Fruit fly (Drosophila melanogaster) whole organism, embryonic: ENCODE results near the gene CG16904.

ENCODE experiments used
- Adf1 ChIP-seq: fragments of 200-800 bp; sonication (Bioruptor generic); IDR thresholded peaks from 2 replicates; pipeline ENCODE4 v1.3.6; 2022; ENCODE audit warnings: missing biosample characterization, missing genetic modification characterization
- Blimp-1 ChIP-seq: fragments of 200-800 bp; sonication (Bioruptor generic); optimal IDR thresholded peaks from 3 replicates; lab custom pipeline; 2018; ENCODE audit warnings: missing biosample characterization, missing genetic modification characterization, mild to moderate bottlenecking, moderate library complexity, missing genetic modification reagents
- CG10565 ChIP-seq: fragments of 200-800 bp; sonication (Bioruptor generic); optimal IDR thresholded peaks from 3 replicates; lab custom pipeline; 2016; ENCODE audit warnings: missing biosample characterization, mild to moderate bottlenecking, missing genetic modification characterization
- CG11085 ChIP-seq: fragments of 200-800 bp; sonication (Bioruptor generic); IDR thresholded peaks from 2 replicates; pipeline ENCODE4 v1.3.6; 2022; ENCODE audit warnings: missing biosample characterization, missing genetic modification characterization
- CG12155 ChIP-seq: fragments of 200-800 bp; sonication (Bioruptor generic); optimal IDR thresholded peaks from 3 replicates; lab custom pipeline; 2016; ENCODE audit warnings: missing biosample characterization, missing genetic modification characterization
- CG12942 ChIP-seq: fragments of 200-800 bp; sonication (Bioruptor generic); optimal IDR thresholded peaks from 3 replicates; lab custom pipeline; 2016; ENCODE audit warnings: missing biosample characterization, missing genetic modification characterization
- CG13296 ChIP-seq: fragments of 200-800 bp; sonication (Bioruptor generic); optimal IDR thresholded peaks from 3 replicates; lab custom pipeline; 2018; ENCODE audit warnings: missing biosample characterization, mild to moderate bottlenecking, missing genetic modification characterization
- CG1603 ChIP-seq: fragments of 200-800 bp; sonication (Bioruptor generic); optimal IDR thresholded peaks from 2 replicates; lab custom pipeline; 2019; ENCODE audit warnings: missing biosample characterization, mild to moderate bottlenecking, missing genetic modification characterization, moderate library complexity
- CG1647 ChIP-seq: fragments of 200-800 bp; sonication (Bioruptor generic); optimal IDR thresholded peaks from 3 replicates; lab custom pipeline; 2016; ENCODE audit warnings: missing biosample characterization, missing genetic modification characterization
- CG16863 ChIP-seq: fragments of 200-800 bp; sonication (Bioruptor generic); optimal IDR thresholded peaks from 3 replicates; lab custom pipeline; 2016; ENCODE audit warnings: missing biosample characterization, missing genetic modification characterization
- CG18476 ChIP-seq: fragments of 200-800 bp; sonication (Bioruptor generic); optimal IDR thresholded peaks from 2 replicates; lab custom pipeline; 2016; ENCODE audit warnings: missing biosample characterization, mild to moderate bottlenecking, missing genetic modification characterization
- CG18764 ChIP-seq: fragments of 200-800 bp; sonication (Bioruptor generic); optimal IDR thresholded peaks from 3 replicates; lab custom pipeline; 2016; ENCODE audit warnings: missing biosample characterization, missing genetic modification characterization
- CG3065 ChIP-seq: fragments of 200-800 bp; sonication (Bioruptor generic); optimal IDR thresholded peaks from 2 replicates; lab custom pipeline; 2016; ENCODE audit warnings: missing biosample characterization, missing genetic modification characterization
- CG33557 ChIP-seq: fragments of 200-800 bp; sonication (Bioruptor generic); optimal IDR thresholded peaks from 2 replicates; lab custom pipeline; 2019; ENCODE audit warnings: missing biosample characterization, mild to moderate bottlenecking, missing genetic modification characterization, moderate library complexity
- CG34376 ChIP-seq: fragments of 200-800 bp; sonication (Bioruptor generic); optimal IDR thresholded peaks from 2 replicates; lab custom pipeline; 2018; ENCODE audit warnings: missing biosample characterization, mild to moderate bottlenecking, missing genetic modification characterization
- CG3847 ChIP-seq: fragments of 200-800 bp; sonication (Bioruptor generic); IDR thresholded peaks from 2 replicates; pipeline ENCODE4 v1.3.6; 2022; ENCODE audit warnings: missing biosample characterization, missing genetic modification characterization
- CG4730 ChIP-seq: fragments of 200-800 bp; sonication (Bioruptor generic); IDR thresholded peaks from 2 replicates; pipeline ENCODE4 v1.3.6; 2022; ENCODE audit warnings: missing biosample characterization, missing genetic modification characterization
- CG6175 ChIP-seq: fragments of 200-800 bp; sonication (Bioruptor generic); IDR thresholded peaks from 3 replicates; pipeline ENCODE4 v1.3.6; 2022; ENCODE audit warnings: missing biosample characterization, missing genetic modification characterization
- CG9932 ChIP-seq: fragments of 200-800 bp; sonication (Bioruptor generic); IDR thresholded peaks from 2 replicates; pipeline ENCODE4 v1.3.6; 2022; ENCODE audit warnings: missing biosample characterization, missing genetic modification characterization
- Camta ChIP-seq: fragments of 200-800 bp; sonication (Bioruptor generic); optimal IDR thresholded peaks from 2 replicates; lab custom pipeline; 2016; ENCODE audit warnings: missing biosample characterization, missing genetic modification characterization
- Dbx ChIP-seq: fragments of 200-800 bp; sonication (Bioruptor generic); IDR thresholded peaks from 3 replicates; pipeline ENCODE4 v1.3.6; 2022; ENCODE audit warnings: missing biosample characterization, missing genetic modification characterization
- E2f1 ChIP-seq: fragments of 200-800 bp; sonication (Bioruptor generic); IDR thresholded peaks from 2 replicates; pipeline ENCODE4 v1.3.6; 2022; ENCODE audit warnings: missing biosample characterization, missing genetic modification characterization
- Ets65A ChIP-seq: fragments of 200-800 bp; sonication (Bioruptor generic); peaks from one replicate; lab custom pipeline; 2016; ENCODE audit warnings: missing biosample characterization, missing genetic modification characterization
- HHEX ChIP-seq: fragments of 200-800 bp; sonication (Bioruptor generic); optimal IDR thresholded peaks from 3 replicates; lab custom pipeline; 2017; ENCODE audit warnings: missing biosample characterization, mild to moderate bottlenecking, missing genetic modification characterization, missing genetic modification reagents
- Hr78 ChIP-seq, 2 experiments: fragments of 200-800 bp in 1 of 2; fragments of >200 bp in 1 of 2; sonication (Bioruptor generic) in 1 of 2; optimal IDR thresholded peaks; 2 replicates each; lab custom pipeline; 2017 to 2019; ENCODE audit warnings: missing biosample characterization in 2 of 2, missing genetic modification characterization in 2 of 2, mild to moderate bottlenecking in 1 of 2, moderate library complexity in 1 of 2
- Jarid2 ChIP-seq: fragments of 200-800 bp; sonication (Bioruptor generic); optimal IDR thresholded peaks from 3 replicates; lab custom pipeline; 2017; ENCODE audit warnings: mild to moderate bottlenecking, missing biosample characterization, missing genetic modification reagents, missing genetic modification characterization
- NfI ChIP-seq: fragments of 200-800 bp; sonication (Bioruptor generic); optimal IDR thresholded peaks from 3 replicates; lab custom pipeline; 2018; ENCODE audit warnings: missing biosample characterization, mild to moderate bottlenecking, missing genetic modification characterization, moderate library complexity
- Oli ChIP-seq: fragments of 200-800 bp; sonication (Bioruptor generic); optimal IDR thresholded peaks from 2 replicates; lab custom pipeline; 2018; ENCODE audit warnings: missing biosample characterization, mild to moderate bottlenecking, missing genetic modification characterization, moderate library complexity
- Rfx ChIP-seq: fragments of 200-800 bp; sonication (Bioruptor generic); IDR thresholded peaks from 2 replicates; pipeline ENCODE4 v1.3.6; 2022; ENCODE audit warnings: missing biosample characterization, missing genetic modification characterization
- Sry-δ ChIP-seq: fragments of 200-800 bp; sonication (Bioruptor generic); optimal IDR thresholded peaks from 2 replicates; lab custom pipeline; 2016; ENCODE audit warnings: missing biosample characterization, missing genetic modification characterization
- Stat92E ChIP-seq, 3 experiments: fragments of >200 bp in 2 of 3; fragments of 200-800 bp in 1 of 3; sonication (Bioruptor generic) in 1 of 3; optimal IDR thresholded peaks; 2 replicates each; lab custom pipeline; 2017 to 2019; ENCODE audit warnings: missing biosample characterization in 3 of 3, missing genetic modification characterization in 3 of 3, mild to moderate bottlenecking in 1 of 3, moderate library complexity in 1 of 3
- bbx ChIP-seq: fragments of 200-800 bp; sonication (Bioruptor generic); IDR thresholded peaks from 2 replicates; pipeline ENCODE4 v1.3.6; 2022; ENCODE audit warnings: missing biosample characterization, missing genetic modification characterization; ENCODE audit not compliant: partially characterized antibody
- chinmo ChIP-seq: fragments of 200-800 bp; sonication (Bioruptor generic); IDR thresholded peaks from 4 replicates; pipeline ENCODE4 v1.3.6; 2022; ENCODE audit warnings: missing biosample characterization, missing genetic modification characterization; ENCODE audit not compliant: partially characterized antibody
- emc ChIP-seq: fragments of 200-800 bp; sonication (Bioruptor generic); optimal IDR thresholded peaks from 2 replicates; lab custom pipeline; 2016; ENCODE audit warnings: missing biosample characterization, missing genetic modification characterization
- exex ChIP-seq: fragments of 200-800 bp; sonication (Bioruptor generic); optimal IDR thresholded peaks from 4 replicates; lab custom pipeline; 2018; ENCODE audit warnings: missing biosample characterization, mild to moderate bottlenecking, missing genetic modification characterization, moderate library complexity
- fd3F ChIP-seq: fragments of 200-800 bp; sonication (Bioruptor generic); optimal IDR thresholded peaks from 2 replicates; lab custom pipeline; 2018; ENCODE audit warnings: missing biosample characterization, mild to moderate bottlenecking, missing genetic modification characterization, moderate library complexity
- ftz-f1 ChIP-seq: fragments of 200-800 bp; sonication (Bioruptor generic); optimal IDR thresholded peaks from 2 replicates; lab custom pipeline; 2016; ENCODE audit warnings: missing biosample characterization, missing genetic modification characterization
- gcm2 ChIP-seq: fragments of 200-800 bp; sonication (Bioruptor generic); optimal IDR thresholded peaks from 2 replicates; lab custom pipeline; 2016; ENCODE audit warnings: missing biosample characterization, missing genetic modification characterization
- klu ChIP-seq: fragments of 200-800 bp; sonication (Bioruptor generic); IDR thresholded peaks from 2 replicates; pipeline ENCODE4 v1.3.6; 2022; ENCODE audit warnings: missing biosample characterization, missing genetic modification characterization
- lilli ChIP-seq: fragments of 200-800 bp; sonication (Bioruptor generic); optimal IDR thresholded peaks from 3 replicates; lab custom pipeline; 2016; ENCODE audit warnings: missing biosample characterization, missing genetic modification characterization
- lola ChIP-seq, 3 experiments: fragments of >200 bp in 2 of 3; fragments of 200-800 bp in 1 of 3; sonication (Bioruptor generic) in 1 of 3; optimal IDR thresholded peaks; 2 replicates each; lab custom pipeline; 2017 to 2019; ENCODE audit warnings: missing biosample characterization in 3 of 3, missing genetic modification characterization in 3 of 3, mild to moderate bottlenecking in 1 of 3, moderate library complexity in 1 of 3
- maf-S ChIP-seq: fragments of 200-800 bp; sonication (Bioruptor generic); optimal IDR thresholded peaks from 2 replicates; lab custom pipeline; 2016; ENCODE audit warnings: missing biosample characterization, missing genetic modification characterization
- sim ChIP-seq: fragments of 200-800 bp; sonication (Bioruptor generic); IDR thresholded peaks from 2 replicates; pipeline ENCODE4 v1.3.6; 2022; ENCODE audit warnings: missing biosample characterization, missing genetic modification characterization
- slp2 ChIP-seq: fragments of 200-800 bp; sonication (Bioruptor generic); optimal IDR thresholded peaks from 2 replicates; lab custom pipeline; 2016; ENCODE audit warnings: missing biosample characterization, missing genetic modification characterization
- sr ChIP-seq: fragments of 200-800 bp; sonication (Bioruptor generic); IDR thresholded peaks from 3 replicates; pipeline ENCODE4 v1.3.6; 2022; ENCODE audit warnings: missing biosample characterization, missing genetic modification characterization
- tll ChIP-seq, 2 experiments: fragments of 200-800 bp in 1 of 2; fragments of >200 bp in 1 of 2; sonication (Bioruptor generic) in 1 of 2; optimal IDR thresholded peaks; 2 replicates each; lab custom pipeline; 2017 to 2019; ENCODE audit warnings: missing biosample characterization in 2 of 2, missing genetic modification characterization in 2 of 2, mild to moderate bottlenecking in 1 of 2, moderate library complexity in 1 of 2
- unc-4 ChIP-seq: fragments of 200-800 bp; sonication (Bioruptor generic); IDR thresholded peaks from 2 replicates; pipeline ENCODE4 v1.3.6; 2022; ENCODE audit warnings: missing biosample characterization, missing genetic modification characterization; ENCODE audit not compliant: partially characterized antibody
- z ChIP-seq: fragments of 200-800 bp; sonication (Bioruptor generic); IDR thresholded peaks from 3 replicates; pipeline ENCODE4 v1.3.6; 2022; ENCODE audit warnings: missing biosample characterization, missing genetic modification characterization

The CG16904 gene

dm6 chr3R:9774147-9774546 lies 42.6 kb downstream of the CG16904 start, which contains the start of gene Whamy (continued):
- TF ChIP-seq unc-4 (GFP tag; lab: Robert Waterston, UW), result no peak
- TF ChIP-seq klu (GFP tag; lab: Robert Waterston, UW), result no peak
- TF ChIP-seq exex (tag; lab: Kevin White, UChicago), result peak; percentile 74
- peak; percentile 76 for TF ChIP-seq CG34376 (GFP tag; lab: Kevin White, UChicago)
- peak; percentile 49 for TF ChIP-seq ftz-f1
- TF ChIP-seq CG13296, result peak; percentile 5
- no peak for TF ChIP-seq lola (GFP tag; optimal IDR thresholded peaks at IDR 0.05; lab: Kevin White, UChicago)
- TF ChIP-seq Stat92E (GFP tag; optimal IDR thresholded peaks at IDR 0.05; lab: Kevin White, UChicago), result no peak
- no peak for TF ChIP-seq CG1647
- 0 out of 4 replicates have a peak, but pooled peaks have one; percentile 33 for TF ChIP-seq chinmo (GFP tag; lab: Robert Waterston, UW)

- peak; percentile 73 for TF ChIP-seq sim (GFP tag; lab: Robert Waterston, UW)
- TF ChIP-seq HHEX (GFP tag; lab: Kevin White, UChicago), result peak; percentile 93
- peak; percentile 91 for TF ChIP-seq Dbx (GFP tag; lab: Robert Waterston, UW)
- TF ChIP-seq CG18764 (GFP tag; lab: Kevin White, UChicago), result peak; percentile 82
- peak; percentile 48; the same call in 1 of the 3 replicates for TF ChIP-seq sr
- peak; percentile 32; the same call in 2 of the 3 replicates for TF ChIP-seq z (GFP tag; lab: Robert Waterston, UW)
- TF ChIP-seq CG3847, result peak; percentile 89
- no peak for TF ChIP-seq tll (GFP tag; optimal IDR thresholded peaks at IDR 0.05; lab: Kevin White, UChicago)
- peak; percentile 87 for TF ChIP-seq CG34376 (GFP tag; lab: Kevin White, UChicago)
- peak; percentile 76 for TF ChIP-seq gcm2 (GFP tag; lab: Kevin White, UChicago)
- no peak for TF ChIP-seq bbx
- TF ChIP-seq lilli (GFP tag; lab: Kevin White, UChicago), result peak; percentile 96
- peak; percentile 87 for TF ChIP-seq Camta (GFP tag; lab: Kevin White, UChicago)
- peak; percentile 86 for TF ChIP-seq CG11085
- peak; percentile 89 for TF ChIP-seq slp2
- TF ChIP-seq CG3065 (GFP tag; lab: Kevin White, UChicago), result peak; percentile 60
- peak; percentile 93 for TF ChIP-seq CG9932 (GFP tag; lab: Robert Waterston, UW)
- TF ChIP-seq NfI (GFP tag; lab: Kevin White, UChicago), result peak; percentile 91
- peak; percentile 71 for TF ChIP-seq Adf1 (GFP tag; lab: Robert Waterston, UW)
- peak; percentile 97 for TF ChIP-seq Ets65A (GFP tag; lab: Kevin White, UChicago)
- peak; percentile 89 for TF ChIP-seq fd3F (GFP tag; lab: Kevin White, UChicago)
- TF ChIP-seq CG12942 (GFP tag; lab: Kevin White, UChicago), result peak; percentile 88
- TF ChIP-seq Hr78 (GFP tag; optimal IDR thresholded peaks at IDR 0.05; lab: Kevin White, UChicago), result peak in 1 of 2 experiments; percentile 73
- TF ChIP-seq E2f1 (GFP tag; lab: Robert Waterston, UW), result peak; percentile 91
- peak; percentile 89 for TF ChIP-seq CG18476
- peak; percentile 89 for TF ChIP-seq Blimp-1 (GFP tag; lab: Kevin White, UChicago)
- TF ChIP-seq CG1603 (tag; lab: Kevin White, UChicago), result peak; percentile 84
- peak; percentile 49 for TF ChIP-seq Sry-δ
- peak; percentile 67; the same call in 1 of the 3 replicates for TF ChIP-seq CG6175 (GFP tag; lab: Robert Waterston, UW)
- TF ChIP-seq CG4730 (GFP tag; lab: Robert Waterston, UW), result peak; percentile 89
- TF ChIP-seq CG10565, result peak; percentile 64
- peak; percentile 86 for TF ChIP-seq maf-S (GFP tag; lab: Kevin White, UChicago)
- peak; percentile 89 for TF ChIP-seq Oli
- TF ChIP-seq Rfx, result peak; percentile 93
- TF ChIP-seq emc (GFP tag; lab: Kevin White, UChicago), result peak; percentile 70
- TF ChIP-seq CG33557, result peak; percentile 82
- TF ChIP-seq Jarid2, result peak; percentile 62
- TF ChIP-seq CG12155 (GFP tag; lab: Kevin White, UChicago), result peak; percentile 93
- peak; percentile 86 for TF ChIP-seq CG16863
- TF ChIP-seq unc-4 (GFP tag; lab: Robert Waterston, UW), result no peak
Measured at dm6 chr3R:9771519-9771972, 45.2 kb downstream of the CG16904 start, which contains the start of gene CG9471. CG9471 (minus strand) TSS chr3R:9771542.
